Worm (Caenorhabditis elegans) whole organism, L3 larva: ENCODE measurements around the gene bath-41.

ENCODE experiments used
- R02D3.7 ChIP-seq: fragments of 150-350 bp; optimal IDR thresholded peaks from 2 replicates; lab custom pipeline; 2014; ENCODE audit warnings: missing biosample characterization, missing genetic modification characterization
- ZK546.5 ChIP-seq: sonication (generic microtip); optimal IDR thresholded peaks from 2 replicates; lab custom pipeline; 2017; ENCODE audit warnings: missing biosample characterization, missing genetic modification characterization
- aly-2 ChIP-seq: fragments of 150-350 bp; optimal IDR thresholded peaks from 2 replicates; lab custom pipeline; 2014; ENCODE audit warnings: missing biosample characterization, missing genetic modification characterization
- ama-1 ChIP-seq: fragments of 150-350 bp; optimal IDR thresholded peaks from 2 replicates; lab custom pipeline; 2018
- ceh-16 ChIP-seq: sonication (generic microtip); optimal IDR thresholded peaks from 2 replicates; lab custom pipeline; 2017; ENCODE audit warnings: missing biosample characterization, missing genetic modification characterization
- ceh-28 ChIP-seq: fragments of 150-350 bp; optimal IDR thresholded peaks from 2 replicates; lab custom pipeline; 2014; ENCODE audit warnings: missing biosample characterization, missing genetic modification reagents, missing genetic modification characterization
- daf-12 ChIP-seq: fragments of 150-350 bp; optimal IDR thresholded peaks from 2 replicates; lab custom pipeline; 2014; ENCODE audit warnings: missing biosample characterization, missing genetic modification reagents, missing genetic modification characterization
- egl-27 ChIP-seq: sonication (generic microtip); optimal IDR thresholded peaks from 4 replicates; lab custom pipeline; 2017; ENCODE audit warnings: missing biosample characterization, missing genetic modification reagents, missing genetic modification characterization
- elt-1 ChIP-seq: fragments of 150-350 bp; optimal IDR thresholded peaks from 2 replicates; lab custom pipeline; 2014; ENCODE audit warnings: missing biosample characterization, missing genetic modification characterization
- elt-2 ChIP-seq: sonication (generic microtip); optimal IDR thresholded peaks from 2 replicates; lab custom pipeline; 2016; ENCODE audit warnings: missing genetic modification reagents, mild to moderate bottlenecking, missing genetic modification characterization, missing compliant biosample characterization
- fkh-10 ChIP-seq: sonication (generic microtip); optimal IDR thresholded peaks from 2 replicates; lab custom pipeline; 2017; ENCODE audit warnings: missing biosample characterization, missing genetic modification reagents, missing genetic modification characterization
- fkh-2 ChIP-seq: fragments of 150-350 bp; optimal IDR thresholded peaks from 2 replicates; lab custom pipeline; 2014; ENCODE audit warnings: missing biosample characterization, missing genetic modification reagents, missing genetic modification characterization
- hmg-11 ChIP-seq: sonication (generic microtip); optimal IDR thresholded peaks from 2 replicates; lab custom pipeline; 2016; ENCODE audit warnings: missing genetic modification characterization, missing compliant biosample characterization
- jun-1 ChIP-seq: fragments of 150-350 bp; optimal IDR thresholded peaks from 2 replicates; lab custom pipeline; 2014; ENCODE audit warnings: missing biosample characterization, missing genetic modification reagents, missing genetic modification characterization
- lin-15B ChIP-seq: fragments of 150-350 bp; optimal IDR thresholded peaks from 2 replicates; lab custom pipeline; 2014; ENCODE audit warnings: missing biosample characterization, missing genetic modification characterization
- lin-39 ChIP-seq: fragments of 150-350 bp; optimal IDR thresholded peaks from 2 replicates; lab custom pipeline; 2018; ENCODE audit warnings: missing biosample characterization, missing genetic modification reagents, missing genetic modification characterization
- lsy-12 ChIP-seq: sonication (generic microtip); optimal IDR thresholded peaks from 2 replicates; lab custom pipeline; 2016; ENCODE audit warnings: mild to moderate bottlenecking, missing genetic modification characterization, missing compliant biosample characterization
- mdl-1 ChIP-seq: fragments of 150-350 bp; optimal IDR thresholded peaks from 2 replicates; lab custom pipeline; 2014; ENCODE audit warnings: missing biosample characterization, missing genetic modification characterization
- mml-1 ChIP-seq: fragments of 150-350 bp; sonication (generic microtip); optimal IDR thresholded peaks from 3 replicates; lab custom pipeline; 2014; ENCODE audit warnings: missing biosample characterization, missing genetic modification characterization
- nfya-1 ChIP-seq: sonication (generic microtip); optimal IDR thresholded peaks from 2 replicates; lab custom pipeline; 2017; ENCODE audit warnings: missing genetic modification characterization, mild to moderate bottlenecking, missing compliant biosample characterization, antibody characterized with exemption, moderate library complexity; ENCODE audit not compliant: insufficient read depth
- nhr-11 ChIP-seq: fragments of 150-350 bp; optimal IDR thresholded peaks from 2 replicates; lab custom pipeline; 2014; ENCODE audit warnings: missing biosample characterization, missing genetic modification characterization
- nhr-12 ChIP-seq: fragments of 150-350 bp; optimal IDR thresholded peaks from 2 replicates; lab custom pipeline; 2014; ENCODE audit warnings: missing biosample characterization, missing genetic modification characterization
- nhr-23 ChIP-seq: fragments of 150-350 bp; optimal IDR thresholded peaks from 2 replicates; lab custom pipeline; 2014; ENCODE audit warnings: missing biosample characterization, missing genetic modification reagents, missing genetic modification characterization
- nhr-237 ChIP-seq: fragments of 150-350 bp; optimal IDR thresholded peaks from 2 replicates; lab custom pipeline; 2014; ENCODE audit warnings: missing biosample characterization, missing genetic modification characterization
- nhr-25 ChIP-seq: sonication (generic microtip); optimal IDR thresholded peaks from 2 replicates; lab custom pipeline; 2017; ENCODE audit warnings: missing biosample characterization, missing genetic modification characterization
- nhr-28 ChIP-seq: fragments of 150-350 bp; optimal IDR thresholded peaks from 2 replicates; lab custom pipeline; 2014; ENCODE audit warnings: missing biosample characterization, missing genetic modification characterization
- nhr-67 ChIP-seq: fragments of 150-350 bp; optimal IDR thresholded peaks from 2 replicates; lab custom pipeline; 2014; ENCODE audit warnings: missing biosample characterization, missing genetic modification characterization
- nhr-76 ChIP-seq: fragments of 150-350 bp; sonication (generic microtip); optimal IDR thresholded peaks from 5 replicates; lab custom pipeline; 2014; ENCODE audit warnings: missing biosample characterization, missing genetic modification characterization
- pha-4 ChIP-seq: fragments of 150-350 bp; optimal IDR thresholded peaks from 2 replicates; lab custom pipeline; 2014; ENCODE audit warnings: missing biosample characterization, missing genetic modification reagents, missing genetic modification characterization
- pqm-1 ChIP-seq: fragments of 150-350 bp; optimal IDR thresholded peaks from 2 replicates; lab custom pipeline; 2017; ENCODE audit warnings: missing biosample characterization, missing genetic modification characterization, inconsistent platforms
- sea-2 ChIP-seq: fragments of 150-350 bp; sonication (generic microtip); optimal IDR thresholded peaks from 4 replicates; lab custom pipeline; 2014; ENCODE audit warnings: missing biosample characterization, missing genetic modification reagents, missing genetic modification characterization
- skn-1 ChIP-seq: fragments of 150-350 bp; optimal IDR thresholded peaks from 2 replicates; lab custom pipeline; 2014; ENCODE audit warnings: missing biosample characterization, missing genetic modification characterization
- snpc-4 ChIP-seq: fragments of 150-350 bp; optimal IDR thresholded peaks from 2 replicates; lab custom pipeline; 2014; ENCODE audit warnings: missing biosample characterization, missing genetic modification characterization
- tbx-2 ChIP-seq: sonication (generic microtip); optimal IDR thresholded peaks from 2 replicates; lab custom pipeline; 2016; ENCODE audit warnings: mild to moderate bottlenecking, missing genetic modification characterization, missing compliant biosample characterization
- ztf-4 ChIP-seq: fragments of 150-350 bp; optimal IDR thresholded peaks from 2 replicates; lab custom pipeline; 2014; ENCODE audit warnings: missing biosample characterization, missing genetic modification characterization

Gene bath-41

ce11 chrIII:6723089-6723488 lies 1.0 kb upstream of the bath-41 start, which contains the start of gene F37A4.1:
F37A4.1 (plus strand) TSS chrIII:6723389.
- no peak for TF ChIP-seq egl-27 (tag; lab: Kevin White, UChicago)
- no peak for TF ChIP-seq mdl-1
- no peak for TF ChIP-seq ama-1 (lab: Kevin White, UChicago)
- TF ChIP-seq nfya-1: no peak
- TF ChIP-seq aly-2: no peak
- TF ChIP-seq R02D3.7 (tag; lab: Kevin White, UChicago): no peak
- TF ChIP-seq nhr-28 (tag; lab: Kevin White, UChicago): no peak
- no peak for TF ChIP-seq ceh-28 (tag; lab: Kevin White, UChicago)
- no peak for TF ChIP-seq skn-1 (tag; lab: Kevin White, UChicago)
- no peak for TF ChIP-seq lin-15B

ce11 chrIII:6718270-6718669 lies 3.8 kb downstream of the bath-41 start, which contains the start of gene F37A4.3:
F37A4.3 (plus strand) TSS chrIII:6718570.
- no peak for TF ChIP-seq nfya-1
- TF ChIP-seq nhr-76 (tag; lab: Kevin White, UChicago): no peak
- no peak for TF ChIP-seq ceh-16 (tag; lab: Kevin White, UChicago)
- no peak for TF ChIP-seq nhr-28 (tag; lab: Kevin White, UChicago)
- TF ChIP-seq nhr-12: no peak
- TF ChIP-seq ama-1 (lab: Kevin White, UChicago): no peak
- no peak for TF ChIP-seq R02D3.7 (tag; lab: Kevin White, UChicago)
- no peak for TF ChIP-seq nhr-237 (tag; lab: Kevin White, UChicago)
- no peak for TF ChIP-seq nhr-23
- no peak for TF ChIP-seq pha-4 (tag; lab: Kevin White, UChicago)
- no peak for TF ChIP-seq nhr-11 (tag; lab: Kevin White, UChicago)
- no peak for TF ChIP-seq jun-1 (tag; lab: Kevin White, UChicago)
- TF ChIP-seq daf-12 (tag; lab: Kevin White, UChicago): no peak
- no peak for TF ChIP-seq snpc-4 (tag; lab: Kevin White, UChicago)
- no peak for TF ChIP-seq aly-2
- no peak for TF ChIP-seq elt-2 (tag; lab: Kevin White, UChicago)
- no peak for TF ChIP-seq elt-1 (tag; lab: Kevin White, UChicago)
- TF ChIP-seq hmg-11: no peak
- TF ChIP-seq, all 47 proteins: peak for 0

ce11 chrIII:6713266-6713665 lies 8.8 kb downstream of the bath-41 start, which contains the start of gene F37A4.4:
F37A4.4 (plus strand) TSS chrIII:6713566.
- TF ChIP-seq elt-2 (tag; lab: Kevin White, UChicago) (no peak), lsy-12 (tag; lab: Kevin White, UChicago) (no peak), nhr-25 (no peak), R02D3.7 (tag; lab: Kevin White, UChicago) (no peak), mdl-1 (no peak), ceh-28 (tag; lab: Kevin White, UChicago) (no peak), daf-12 (tag; lab: Kevin White, UChicago) (no peak), nhr-12 (no peak), pha-4 (tag; lab: Kevin White, UChicago) (no peak), nhr-76 (tag; lab: Kevin White, UChicago) (no peak)

- no peak for TF ChIP-seq nhr-28 (tag; lab: Kevin White, UChicago)
- TF ChIP-seq ZK546.5 (tag; lab: Kevin White, UChicago): no peak
- TF ChIP-seq pha-4 (tag; lab: Kevin White, UChicago): no peak
- no peak for TF ChIP-seq snpc-4 (tag; lab: Kevin White, UChicago)
- TF ChIP-seq tbx-2 (tag; lab: Kevin White, UChicago): no peak
- no peak for TF ChIP-seq nhr-237 (tag; lab: Kevin White, UChicago)
- no peak for TF ChIP-seq fkh-10 (GFP tag; lab: Kevin White, UChicago)
- no peak for TF ChIP-seq aly-2
- TF ChIP-seq fkh-2 (tag; lab: Kevin White, UChicago): no peak
- TF ChIP-seq, all 47 proteins: peak for 0
These were observed 10.5 kb downstream of the bath-41 start, which contains the start of gene F37A4.5 for ce11 chrIII:6711590-6711989. F37A4.5 (plus strand) TSS chrIII:6711890.

ce11 chrIII:6709983-6710382 lies 12.1 kb downstream of the bath-41 start, which contains the start of gene isw-1:
isw-1 (minus strand) TSS chrIII:6710100.
- peak; percentile 51 for TF ChIP-seq nhr-23
- TF ChIP-seq ama-1 (lab: Kevin White, UChicago): no peak
- peak; percentile 48 for TF ChIP-seq nhr-25
- TF ChIP-seq elt-1 (tag; lab: Kevin White, UChicago): no peak
- TF ChIP-seq ceh-28 (tag; lab: Kevin White, UChicago): peak; percentile 60
- peak; percentile 16 for TF ChIP-seq lin-39 (tag; lab: Kevin White, UChicago)
- TF ChIP-seq ztf-4 (tag; lab: Kevin White, UChicago): no peak
- TF ChIP-seq nhr-28 (tag; lab: Kevin White, UChicago): no peak
- no peak for TF ChIP-seq sea-2
- no peak for TF ChIP-seq egl-27 (tag; lab: Kevin White, UChicago)
- TF ChIP-seq pqm-1 (tag; lab: Kevin White, UChicago): no peak
- TF ChIP-seq lin-15B: peak; percentile 58
- no peak for TF ChIP-seq fkh-10 (GFP tag; lab: Kevin White, UChicago)
- no peak for TF ChIP-seq nhr-12
- no peak for TF ChIP-seq mml-1
- TF ChIP-seq nhr-67: no peak
- no peak for TF ChIP-seq ceh-16 (tag; lab: Kevin White, UChicago)
- no peak for TF ChIP-seq nfya-1
